Fruit fly (Drosophila melanogaster): Measurements from ENCODE around the gene mRpL47.
A peak's percentile ranks its signal among the peaks of the same experiment; 100 is the strongest.

Gene mRpL47

dm6 chr3R:9534125-9534496 lies 18.4 kb upstream of the mRpL47 start (continued):
- TF ChIP-seq CG42726 (GFP tag; IDR thresholded peaks at IDR 0.05; ENCODE audit: partially characterized antibody): no peak
- peak; percentile 95 for TF ChIP-seq CG1529 (GFP tag; optimal IDR thresholded peaks at IDR 0.05)
- peak; percentile 87 for TF ChIP-seq Dad (GFP tag; optimal IDR thresholded peaks at IDR 0.05)
- TF ChIP-seq Myb (GFP tag; optimal IDR thresholded peaks at IDR 0.05): peak; percentile 75
- TF ChIP-seq Ptx1 (GFP tag; IDR thresholded peaks at IDR 0.05): peak; percentile 92
- TF ChIP-seq CG2199 (GFP tag; IDR thresholded peaks at IDR 0.05): peak; percentile 83; the same call in 2 of the 3 replicates
- peak; percentile 95 for TF ChIP-seq CoRest (tag; optimal IDR thresholded peaks at IDR 0.05)
- peak; percentile 38 for TF ChIP-seq sd (tag; optimal IDR thresholded peaks at IDR 0.05)
- peak; percentile 87 for TF ChIP-seq CG10209 (GFP tag; optimal IDR thresholded peaks at IDR 0.05)
- peak; percentile 82 for TF ChIP-seq peb (GFP tag; IDR thresholded peaks at IDR 0.05)
- TF ChIP-seq Hr78 (GFP tag; optimal IDR thresholded peaks at IDR 0.05): peak in 1 of 2 experiments; percentile 68
- TF ChIP-seq eyg (GFP tag; optimal IDR thresholded peaks at IDR 0.05): peak; percentile 91
- TF ChIP-seq nerfin-2 (GFP tag; IDR thresholded peaks at IDR 0.05; ENCODE audit: partially characterized antibody): no peak
- peak; percentile 86 for TF ChIP-seq CG4730 (GFP tag; IDR thresholded peaks at IDR 0.05)
- peak; percentile 87 for TF ChIP-seq CG12071 (GFP tag; optimal IDR thresholded peaks at IDR 0.05)
- peak; percentile 70 for TF ChIP-seq zfh2 (GFP tag; optimal IDR thresholded peaks at IDR 0.05)
- TF ChIP-seq CG13624 (GFP tag; optimal IDR thresholded peaks at IDR 0.05): peak; percentile 89
- peak; percentile 92 for TF ChIP-seq Hsf (GFP tag; optimal IDR thresholded peaks at IDR 0.05)
- peak; percentile 94 for TF ChIP-seq gce (GFP tag; IDR thresholded peaks at IDR 0.05)
- peak; percentile 98 for TF ChIP-seq dmrt99B (tag; optimal IDR thresholded peaks at IDR 0.05)
- peak; percentile 87 for TF ChIP-seq HHEX (GFP tag; optimal IDR thresholded peaks at IDR 0.05)
- peak; percentile 96 for TF ChIP-seq ATbp (GFP tag; optimal IDR thresholded peaks at IDR 0.05)
- peak; percentile 89 for TF ChIP-seq CrebB (tag; optimal IDR thresholded peaks at IDR 0.05)
- no peak for TF ChIP-seq Lim3 (GFP tag; IDR thresholded peaks at IDR 0.05)
- peak; percentile 68 for TF ChIP-seq cwo (GFP tag; optimal IDR thresholded peaks at IDR 0.05)
- TF ChIP-seq CG18262 (tag; optimal IDR thresholded peaks at IDR 0.05): peak; percentile 95
- TF ChIP-seq pros (GFP tag; optimal IDR thresholded peaks at IDR 0.05): peak; percentile 22
- no peak for TF ChIP-seq HLHmδ (GFP tag; optimal IDR thresholded peaks at IDR 0.05)
- TF ChIP-seq gt (GFP tag; IDR thresholded peaks at IDR 0.05): peak; percentile 73
- peak; percentile 88 for TF ChIP-seq CG10267 (tag; optimal IDR thresholded peaks at IDR 0.05)
- TF ChIP-seq ci (GFP tag; IDR thresholded peaks at IDR 0.05): peak; percentile 98
- TF ChIP-seq Lpt (GFP tag; optimal IDR thresholded peaks at IDR 0.05): no peak
- no peak for TF ChIP-seq dan (GFP tag; IDR thresholded peaks at IDR 0.05)
- TF ChIP-seq CG3726 (GFP tag; IDR thresholded peaks at IDR 0.05): peak; percentile 85; the same call in 1 of the 3 replicates
- peak; percentile 82 for TF ChIP-seq zen (tag; optimal IDR thresholded peaks at IDR 0.05)
- TF ChIP-seq pb (GFP tag; optimal IDR thresholded peaks at IDR 0.05): peak; percentile 84
- TF ChIP-seq Nf-YC (tag; optimal IDR thresholded peaks at IDR 0.05): peak; percentile 59
- TF ChIP-seq Doc3 (GFP tag; IDR thresholded peaks at IDR 0.05; ENCODE audit: partially characterized antibody): no peak
- peak; percentile 4 for TF ChIP-seq Neu2 (GFP tag; optimal IDR thresholded peaks at IDR 0.05; ENCODE audit: borderline replicate concordance)
- peak; percentile 93 for TF ChIP-seq CG2875 (GFP tag; optimal IDR thresholded peaks at IDR 0.05)
- peak; percentile 89 for TF ChIP-seq CG12155 (GFP tag; optimal IDR thresholded peaks at IDR 0.05)
- TF ChIP-seq Scr (GFP tag; IDR thresholded peaks at IDR 0.05; ENCODE audit: partially characterized antibody): no peak
- no peak for TF ChIP-seq CG9797 (GFP tag; optimal IDR thresholded peaks at IDR 0.05)
- TF ChIP-seq ac (GFP tag; optimal IDR thresholded peaks at IDR 0.05): peak; percentile 2
- peak; percentile 93 for TF ChIP-seq Camta (GFP tag; optimal IDR thresholded peaks at IDR 0.05)
- TF ChIP-seq sob (GFP tag; IDR thresholded peaks at IDR 0.05): peak; percentile 93
- peak; percentile 95 for TF ChIP-seq CG17829 (tag; optimal IDR thresholded peaks at IDR 0.05)
- peak; percentile 96 for TF ChIP-seq CG2678 (tag; optimal IDR thresholded peaks at IDR 0.05)
- peak; percentile 88 for TF ChIP-seq CG8089 (GFP tag; optimal IDR thresholded peaks at IDR 0.05)
- peak; percentile 91 for TF ChIP-seq grau (tag; optimal IDR thresholded peaks at IDR 0.05)
